Fruit fly (Drosophila melanogaster): ENCODE results near the gene TBC1D16.

- TF ChIP-seq sv (GFP tag; optimal IDR thresholded peaks at IDR 0.05) = no peak
- TF ChIP-seq h (GFP tag; optimal IDR thresholded peaks at IDR 0.05) = no peak
- no peak for TF ChIP-seq psq (GFP tag; optimal IDR thresholded peaks at IDR 0.05)
- no peak for TF ChIP-seq Sp1 (GFP tag; optimal IDR thresholded peaks at IDR 0.05)
- no peak for TF ChIP-seq Rel (GFP tag; optimal IDR thresholded peaks at IDR 0.05)
- TF ChIP-seq Rel (tag; optimal IDR thresholded peaks at IDR 0.05) = no peak
- TF ChIP-seq fru (GFP tag; optimal IDR thresholded peaks at IDR 0.05) = no peak
- TF ChIP-seq sage (GFP tag; optimal IDR thresholded peaks at IDR 0.05) = no peak
- no peak for TF ChIP-seq Myc (optimal IDR thresholded peaks at IDR 0.05)
- TF ChIP-seq Mio (GFP tag; optimal IDR thresholded peaks at IDR 0.05) = no peak
- TF ChIP-seq br (GFP tag; optimal IDR thresholded peaks at IDR 0.05) = no peak
- no peak for TF ChIP-seq dmrt93B (GFP tag; optimal IDR thresholded peaks at IDR 0.05)
- TF ChIP-seq rgr (GFP tag; optimal IDR thresholded peaks at IDR 0.05) = no peak
- no peak for TF ChIP-seq N (GFP tag; optimal IDR thresholded peaks at IDR 0.05)
- TF ChIP-seq Dif (GFP tag; optimal IDR thresholded peaks at IDR 0.05; ENCODE audit: partially characterized antibody) = no peak
Measured at dm6 chr2L:10474815-10475214, 39.4 kb upstream of the TBC1D16 start.

Measured in whole organism, wandering third instar larva.